Worm (Caenorhabditis elegans) whole organism, young adult: ENCODE data around the gene glb-10.
A peak's percentile ranks its signal among the peaks of the same experiment; 100 is the strongest.

Source experiments
- B0261.1 ChIP-seq: sonication (generic microtip); optimal IDR thresholded peaks from 2 replicates; lab custom pipeline; 2016; ENCODE audit warnings: mild to moderate bottlenecking, missing genetic modification characterization, moderate library complexity, missing compliant biosample characterization
- B0336.3 ChIP-seq: fragments of 200-800 bp; sonication (Bioruptor generic); IDR thresholded peaks from 2 replicates; pipeline ENCODE4 v1.3.6; 2022; ENCODE audit warnings: missing genetic modification characterization, missing compliant biosample characterization
- C17E4.6 ChIP-seq: fragments of 200-800 bp; sonication (Bioruptor generic); IDR thresholded peaks from 2 replicates; pipeline ENCODE4 v1.3.6; 2022; ENCODE audit warnings: missing genetic modification reagents, missing genetic modification characterization, missing compliant biosample characterization
- F55B11.4 ChIP-seq: sonication (generic microtip); optimal IDR thresholded peaks from 2 replicates; lab custom pipeline; 2016; ENCODE audit warnings: missing compliant biosample characterization, missing genetic modification characterization, borderline replicate concordance; ENCODE audit not compliant: insufficient read depth
- F57C9.4 ChIP-seq: sonication (generic microtip); optimal IDR thresholded peaks from 2 replicates; lab custom pipeline; 2017; ENCODE audit warnings: mild to moderate bottlenecking, missing genetic modification characterization, missing compliant biosample characterization
- T07F8.4 ChIP-seq: sonication (generic microtip); optimal IDR thresholded peaks from 2 replicates; lab custom pipeline; 2016; ENCODE audit warnings: mild to moderate bottlenecking, missing genetic modification characterization, moderate library complexity, missing compliant biosample characterization
- Y53F4B.3 ChIP-seq: fragments of 200-800 bp; sonication (Bioruptor generic); IDR thresholded peaks from 2 replicates; pipeline ENCODE4 v1.3.6; 2022; ENCODE audit warnings: missing genetic modification reagents, missing genetic modification characterization, missing compliant biosample characterization
- Y53G8AR.9 ChIP-seq: fragments of 200-800 bp; sonication (Bioruptor generic); conservative IDR thresholded peaks from 2 replicates; pipeline ENCODE4 v1.3.6; 2022; ENCODE audit warnings: missing genetic modification reagents, missing genetic modification characterization, missing compliant biosample characterization
- Y56A3A.18 ChIP-seq: fragments of 200-800 bp; sonication (Bioruptor generic); IDR thresholded peaks from 2 replicates; pipeline ENCODE4 v1.3.6; 2022; ENCODE audit warnings: missing genetic modification reagents, missing genetic modification characterization, missing compliant biosample characterization
- ama-1 ChIP-seq, 3 experiments: fragments of 150-350 bp in 1 of 3; sonication (generic microtip) in 2 of 3; optimal IDR thresholded peaks; 2 replicates each; lab custom pipeline; 2014 to 2018; ENCODE audit warnings: missing biosample characterization in 2 of 3, missing genetic modification characterization in 2 of 3, missing genetic modification reagents in 2 of 3
- aptf-3 ChIP-seq: fragments of 200-800 bp; sonication (Bioruptor generic); IDR thresholded peaks from 2 replicates; pipeline ENCODE4 v1.3.6; 2022; ENCODE audit warnings: missing genetic modification characterization, missing compliant biosample characterization
- cebp-1 ChIP-seq, 2 experiments: fragments of 200-800 bp in 1 of 2; sonication (Bioruptor generic) in 1 of 2; sonication (generic microtip) in 1 of 2; IDR thresholded peaks in 1 of 2; optimal IDR thresholded peaks in 1 of 2; 2 replicates each; pipeline versions ENCODE4 v1.3.6 to Lab custom; 2017 to 2022; ENCODE audit warnings: missing compliant biosample characterization in 2 of 2, missing genetic modification characterization in 2 of 2, mild to moderate bottlenecking in 1 of 2, missing genetic modification reagents in 1 of 2, moderate library complexity in 1 of 2
- ceh-27 ChIP-seq: fragments of 200-800 bp; sonication (Bioruptor generic); optimal IDR thresholded peaks from 2 replicates; lab custom pipeline; 2018; ENCODE audit warnings: mild to moderate bottlenecking, missing genetic modification characterization, moderate library complexity, missing compliant biosample characterization
- ceh-58 ChIP-seq: fragments of 200-800 bp; sonication (Bioruptor generic); IDR thresholded peaks from 2 replicates; pipeline ENCODE4 v1.3.6; 2022; ENCODE audit warnings: missing genetic modification characterization, missing compliant biosample characterization
- ceh-91 ChIP-seq: fragments of 200-800 bp; sonication (Bioruptor generic); IDR thresholded peaks from 2 replicates; pipeline ENCODE4 v1.3.6; 2022; ENCODE audit warnings: missing genetic modification reagents, missing genetic modification characterization, missing compliant biosample characterization
- chd-7 ChIP-seq: sonication (generic microtip); optimal IDR thresholded peaks from 2 replicates; lab custom pipeline; 2016; ENCODE audit warnings: mild to moderate bottlenecking, missing genetic modification characterization, moderate library complexity, missing compliant biosample characterization
- dox-1 ChIP-seq: fragments of 200-800 bp; sonication (Bioruptor generic); IDR thresholded peaks from 2 replicates; pipeline ENCODE4 v1.3.6; 2022; ENCODE audit warnings: missing genetic modification reagents, missing genetic modification characterization, missing compliant biosample characterization
- dpff-1 ChIP-seq: sonication (generic microtip); optimal IDR thresholded peaks from 2 replicates; lab custom pipeline; 2017; ENCODE audit warnings: mild to moderate bottlenecking, missing genetic modification characterization, missing compliant biosample characterization
- efl-1 ChIP-seq: fragments of 150-350 bp; optimal IDR thresholded peaks from 2 replicates; lab custom pipeline; 2014; ENCODE audit warnings: missing biosample characterization, missing genetic modification reagents, missing genetic modification characterization
- egl-44 ChIP-seq: fragments of 200-800 bp; sonication (Bioruptor generic); IDR thresholded peaks from 2 replicates; pipeline ENCODE4 v1.3.6; 2022; ENCODE audit warnings: missing genetic modification reagents, missing genetic modification characterization, missing compliant biosample characterization
- fkh-3 ChIP-seq: sonication (generic microtip); optimal IDR thresholded peaks from 2 replicates; lab custom pipeline; 2016; ENCODE audit warnings: mild to moderate bottlenecking, missing genetic modification characterization, missing compliant biosample characterization
- gei-17 ChIP-seq: fragments of 200-800 bp; sonication (Bioruptor generic); optimal IDR thresholded peaks from 2 replicates; lab custom pipeline; 2018; ENCODE audit warnings: mild to moderate bottlenecking, missing genetic modification characterization, missing compliant biosample characterization
- him-1 ChIP-seq: sonication (generic microtip); optimal IDR thresholded peaks from 2 replicates; lab custom pipeline; 2016; ENCODE audit warnings: missing genotype, missing genetic modification reagents, missing genetic modification characterization, missing compliant biosample characterization
- hlh-12 ChIP-seq: sonication (generic microtip); optimal IDR thresholded peaks from 2 replicates; lab custom pipeline; 2016; ENCODE audit warnings: missing genetic modification characterization, missing compliant biosample characterization
- hlh-26 ChIP-seq: fragments of 200-800 bp; sonication (Bioruptor generic); conservative IDR thresholded peaks from 2 replicates; pipeline ENCODE4 v1.3.6; 2022; ENCODE audit warnings: missing genetic modification reagents, missing genetic modification characterization, missing compliant biosample characterization
- hmg-1.2 ChIP-seq: fragments of 200-800 bp; sonication (Bioruptor generic); IDR thresholded peaks from 2 replicates; pipeline ENCODE4 v1.3.6; 2022; ENCODE audit warnings: missing genetic modification reagents, missing genetic modification characterization, missing compliant biosample characterization
- hmg-20 ChIP-seq: fragments of 200-800 bp; sonication (Bioruptor generic); IDR thresholded peaks from 2 replicates; pipeline ENCODE4 v1.3.6; 2022; ENCODE audit warnings: missing genetic modification reagents, missing genetic modification characterization, missing compliant biosample characterization
- hrde-1 ChIP-seq: sonication (generic microtip); optimal IDR thresholded peaks from 2 replicates; lab custom pipeline; 2016; ENCODE audit warnings: missing genetic modification characterization, mild to moderate bottlenecking, missing compliant biosample characterization, moderate library complexity, missing genotype, missing genetic modification reagents, borderline replicate concordance
- hsf-1 ChIP-seq: fragments of 200-800 bp; sonication (Bioruptor generic); IDR thresholded peaks from 2 replicates; pipeline ENCODE4 v1.3.6; 2022; ENCODE audit warnings: missing genetic modification reagents, missing genetic modification characterization, missing compliant biosample characterization
- lsl-1 ChIP-seq: fragments of 200-800 bp; sonication (Bioruptor generic); optimal IDR thresholded peaks from 2 replicates; lab custom pipeline; 2018; ENCODE audit warnings: mild to moderate bottlenecking, missing genetic modification characterization, moderate library complexity, missing compliant biosample characterization
- nfya-2 ChIP-seq: fragments of 200-800 bp; sonication (Bioruptor generic); IDR thresholded peaks from 2 replicates; pipeline ENCODE4 v1.3.6; 2022; ENCODE audit warnings: missing genetic modification reagents, missing genetic modification characterization, missing compliant biosample characterization
- nhr-179 ChIP-seq: sonication (generic microtip); optimal IDR thresholded peaks from 2 replicates; lab custom pipeline; 2016; ENCODE audit warnings: mild to moderate bottlenecking, missing genetic modification characterization, missing compliant biosample characterization
- repo-1 ChIP-seq: sonication (generic microtip); optimal IDR thresholded peaks from 2 replicates; lab custom pipeline; 2017; ENCODE audit warnings: mild to moderate bottlenecking, missing genetic modification characterization, missing compliant biosample characterization
- snpc-3.4 ChIP-seq: sonication (generic microtip); optimal IDR thresholded peaks from 2 replicates; lab custom pipeline; 2017; ENCODE audit warnings: missing genetic modification characterization, mild to moderate bottlenecking, missing compliant biosample characterization, antibody characterized with exemption, moderate library complexity, missing genotype, missing genetic modification reagents
- snpc-4 ChIP-seq, 5 experiments: fragments of 150-350 bp in 1 of 5; sonication (generic microtip) in 4 of 5; optimal IDR thresholded peaks; 2 replicates each; lab custom pipeline; 2014 to 2018; ENCODE audit warnings: missing genetic modification characterization in 5 of 5, missing biosample characterization in 3 of 5, antibody characterized with exemption in 2 of 5, mild to moderate bottlenecking in 2 of 5, missing compliant biosample characterization in 2 of 5, missing genotype in 2 of 5, moderate library complexity in 2 of 5, missing genetic modification reagents in 1 of 5
- somi-1 ChIP-seq: fragments of 200-800 bp; sonication (Bioruptor generic); optimal IDR thresholded peaks from 2 replicates; lab custom pipeline; 2018; ENCODE audit warnings: mild to moderate bottlenecking, missing genetic modification characterization, missing compliant biosample characterization
- zim-3 ChIP-seq: sonication (generic microtip); optimal IDR thresholded peaks from 2 replicates; lab custom pipeline; 2017; ENCODE audit warnings: mild to moderate bottlenecking, missing genetic modification characterization, moderate library complexity, missing compliant biosample characterization
- ztf-18 ChIP-seq: sonication (generic microtip); optimal IDR thresholded peaks from 2 replicates; lab custom pipeline; 2016; ENCODE audit warnings: missing genotype, mild to moderate bottlenecking, missing genetic modification characterization, missing compliant biosample characterization
- ztf-25 ChIP-seq: fragments of 200-800 bp; sonication (Bioruptor generic); IDR thresholded peaks from 2 replicates; pipeline ENCODE4 v1.3.6; 2022; ENCODE audit warnings: missing genetic modification reagents, missing genetic modification characterization, missing compliant biosample characterization
- ztf-26 ChIP-seq: sonication (generic microtip); optimal IDR thresholded peaks from 2 replicates; lab custom pipeline; 2017; ENCODE audit warnings: missing genetic modification characterization, missing compliant biosample characterization
- ztf-28 ChIP-seq: fragments of 200-800 bp; sonication (Bioruptor generic); IDR thresholded peaks from 2 replicates; pipeline ENCODE4 v1.3.6; 2022; ENCODE audit warnings: missing genetic modification reagents, missing genetic modification characterization, missing compliant biosample characterization
- ztf-6 ChIP-seq: fragments of 200-800 bp; sonication (Bioruptor generic); IDR thresholded peaks from 2 replicates; pipeline ENCODE4 v1.3.6; 2022; ENCODE audit warnings: missing genetic modification reagents, missing genetic modification characterization, missing compliant biosample characterization

The glb-10 gene

DNA sequence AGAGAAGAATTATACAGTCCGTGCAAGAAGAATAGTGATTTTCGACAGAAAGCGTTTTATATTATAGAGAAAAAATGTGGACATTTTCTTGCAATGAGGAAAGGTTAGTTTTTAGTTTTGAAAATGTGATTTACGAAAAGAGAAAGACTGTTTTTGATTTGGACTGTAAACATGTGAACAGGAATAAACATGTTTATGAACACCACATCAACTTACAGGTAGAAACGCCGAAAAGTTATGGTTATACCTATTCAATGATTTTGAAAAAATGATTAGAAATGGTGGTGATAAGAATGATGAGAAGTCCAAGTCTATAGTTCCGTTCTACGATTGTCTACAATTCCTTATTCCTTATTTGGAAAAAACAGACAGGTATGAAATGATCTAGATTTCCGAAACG is 35.4 kb upstream of the glb-10 start:
- TF ChIP-seq fkh-3 (tag; lab: Kevin White, UChicago) (no peak), Y53G8AR.9 (GFP tag; lab: Robert Waterston, UW) (no peak), ztf-25 (GFP tag; lab: Robert Waterston, UW) (no peak), ztf-28 (GFP tag; lab: Robert Waterston, UW) (no peak), nfya-2 (GFP tag; lab: Robert Waterston, UW) (no peak)

DNA sequence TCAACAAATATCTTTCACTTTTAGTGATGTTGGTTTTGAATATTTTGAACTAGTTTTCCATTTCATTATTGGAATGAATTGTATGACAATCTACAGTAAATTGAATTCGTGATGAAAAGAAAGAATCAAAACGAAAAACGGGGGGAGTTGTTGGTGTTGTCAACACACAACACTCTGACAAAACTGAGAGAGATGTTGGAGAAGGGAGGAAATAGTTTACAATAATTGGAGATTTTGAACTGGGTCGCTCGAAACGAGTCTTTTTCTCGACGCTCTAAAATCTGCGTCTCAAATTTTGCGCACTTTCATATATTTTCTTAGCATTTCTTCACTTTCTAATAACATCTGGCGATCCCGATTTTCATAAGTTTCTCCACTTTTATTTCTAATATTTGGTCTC is 34.8 kb upstream of the glb-10 start, which contains the start of gene txt-18:
TSS of gene txt-18 (plus strand) at position 180 of the 400 bp plus-strand sequence.
- 0 out of 2 replicates have a peak, but pooled peaks have one; percentile 6 for TF ChIP-seq dox-1
- TF ChIP-seq cebp-1 (GFP tag; IDR thresholded peaks at IDR 0.05; lab: Robert Waterston, UW): no peak
- TF ChIP-seq cebp-1 (tag; optimal IDR thresholded peaks at IDR 0.05; lab: Kevin White, UChicago): peak; percentile 5
- TF ChIP-seq hmg-1.2: peak; percentile 15; the same call in 1 of the 2 replicates
- TF ChIP-seq snpc-3.4: no peak
- no peak for TF ChIP-seq nhr-179
- TF ChIP-seq somi-1: no peak

DNA sequence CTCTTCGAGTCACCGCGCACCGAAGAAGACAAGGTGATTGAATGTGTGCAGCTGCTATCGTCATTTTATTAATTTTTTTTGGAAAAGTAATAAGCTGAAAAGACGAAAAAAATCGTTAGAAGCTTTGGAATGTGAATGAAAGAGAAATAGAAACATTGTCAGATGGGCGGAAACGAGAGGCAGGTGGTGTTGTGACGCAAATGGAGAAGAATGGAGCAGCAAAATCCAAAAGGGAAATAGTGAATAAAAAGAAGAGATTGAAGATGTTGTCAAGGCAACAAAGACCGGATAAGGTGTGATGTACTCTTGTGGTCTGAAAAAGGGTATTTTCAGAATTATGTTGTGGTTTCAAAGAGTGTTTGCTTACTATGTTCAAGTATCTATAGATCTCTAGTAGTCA is 33.4 kb upstream of the glb-10 start:
- no peak for TF ChIP-seq chd-7 (tag; lab: Kevin White, UChicago)
- TF ChIP-seq hlh-12 (tag; lab: Kevin White, UChicago): no peak
- TF ChIP-seq C17E4.6 (GFP tag; lab: Robert Waterston, UW): no peak
- no peak for TF ChIP-seq ztf-25 (GFP tag; lab: Robert Waterston, UW)
- TF ChIP-seq ama-1 (optimal IDR thresholded peaks at IDR 0.05; lab: Kevin White, UChicago): no peak
- no peak for TF ChIP-seq ama-1 (GFP tag; optimal IDR thresholded peaks at IDR 0.05; lab: Kevin White, UChicago)
- TF ChIP-seq F57C9.4 (tag; lab: Kevin White, UChicago): no peak
- TF ChIP-seq B0336.3 (GFP tag; lab: Robert Waterston, UW): no peak
- TF ChIP-seq F55B11.4 (tag; lab: Kevin White, UChicago): no peak
- no peak for TF ChIP-seq Y53F4B.3 (GFP tag; lab: Robert Waterston, UW)
- TF ChIP-seq Y56A3A.18: no peak
- TF ChIP-seq zim-3 (tag; lab: Kevin White, UChicago): no peak
- TF ChIP-seq lsl-1 (GFP tag; lab: Kevin White, UChicago): no peak
- no peak for TF ChIP-seq repo-1 (tag; lab: Kevin White, UChicago)
- TF ChIP-seq ceh-58 (GFP tag; lab: Robert Waterston, UW): no peak
- TF ChIP-seq ztf-26: no peak
- no peak for TF ChIP-seq hrde-1 (tag; lab: Kevin White, UChicago)
- no peak for TF ChIP-seq B0261.1 (tag; lab: Kevin White, UChicago)
- TF ChIP-seq, all 124 proteins: peak for 0

DNA sequence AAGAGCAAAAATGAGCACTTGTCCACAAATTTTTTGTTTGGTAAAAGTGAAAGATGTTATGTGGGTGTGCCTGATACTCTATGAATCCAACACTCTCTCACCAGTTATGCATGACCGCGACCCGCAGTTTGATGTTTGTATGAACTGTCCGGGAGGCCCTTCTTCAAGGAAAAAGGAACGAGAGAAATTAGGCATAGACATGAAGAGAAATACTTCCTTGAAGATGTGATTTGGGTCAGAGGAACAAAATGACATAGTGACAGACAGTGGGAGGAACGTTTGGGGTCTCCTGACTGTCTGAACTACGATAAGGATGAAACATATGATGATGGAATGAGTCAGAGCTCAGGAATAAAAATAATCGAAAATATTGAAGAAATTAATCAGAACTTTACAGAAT is 32.0 kb upstream of the glb-10 start:
- no peak for TF ChIP-seq T07F8.4 (tag; lab: Kevin White, UChicago)
- no peak for TF ChIP-seq gei-17 (GFP tag; lab: Kevin White, UChicago)
- TF ChIP-seq aptf-3 (GFP tag; lab: Robert Waterston, UW): no peak
- TF ChIP-seq hlh-26 (GFP tag; lab: Robert Waterston, UW): no peak
- no peak for TF ChIP-seq ztf-6 (GFP tag; lab: Robert Waterston, UW)

DNA sequence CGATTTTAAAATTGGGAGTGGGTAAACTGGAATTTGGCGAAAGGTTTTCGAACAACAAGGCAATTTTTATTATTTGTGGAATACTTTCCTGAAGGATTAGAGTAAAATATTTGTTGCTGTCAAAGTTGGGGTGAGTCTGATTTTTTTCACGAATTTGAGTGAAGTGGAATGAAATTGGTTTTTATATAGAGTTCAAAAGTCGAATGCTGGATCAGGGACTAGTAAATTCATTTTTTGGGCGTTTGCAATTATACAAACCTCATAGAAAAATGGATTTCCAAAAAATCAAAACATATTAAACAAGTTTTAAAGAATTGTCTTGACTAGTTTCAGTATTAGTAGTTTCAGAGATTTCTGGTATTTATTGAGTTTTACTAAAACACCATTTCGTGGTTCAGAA is 30.9 kb upstream of the glb-10 start, which contains the start of gene C32D5.7:
TSS of gene C32D5.7 (minus strand) at position 101 of the 400 bp plus-strand sequence.
- TF ChIP-seq ceh-91: no peak
- TF ChIP-seq efl-1 (GFP tag; lab: Kevin White, UChicago): no peak
- TF ChIP-seq snpc-4 (GFP tag; optimal IDR thresholded peaks at IDR 0.05; lab: Kevin White, UChicago): no peak
- no peak for TF ChIP-seq snpc-4 (tag; optimal IDR thresholded peaks at IDR 0.05; lab: Kevin White, UChicago)
- TF ChIP-seq hsf-1 (GFP tag; lab: Robert Waterston, UW): no peak
- no peak for TF ChIP-seq ceh-27 (GFP tag; lab: Kevin White, UChicago)
- TF ChIP-seq Y56A3A.18: no peak
- no peak for TF ChIP-seq egl-44 (GFP tag; lab: Robert Waterston, UW)
- TF ChIP-seq ztf-18 (tag; lab: Kevin White, UChicago): no peak
- no peak for TF ChIP-seq ztf-26
- no peak for TF ChIP-seq dpff-1 (tag; lab: Kevin White, UChicago)
- no peak for TF ChIP-seq F57C9.4 (tag; lab: Kevin White, UChicago)
- TF ChIP-seq hmg-20 (GFP tag; lab: Robert Waterston, UW): no peak
- TF ChIP-seq him-1 (tag; lab: Kevin White, UChicago): no peak
